Worm (Caenorhabditis elegans) whole organism, mixed stage, embryonic: ENCODE data around the gene zig-6.

Experiments
- M03D4.4 ChIP-seq: sonication (generic microtip); optimal IDR thresholded peaks from 2 replicates; lab custom pipeline; 2017; ENCODE audit warnings: mild to moderate bottlenecking, missing genetic modification characterization, missing compliant biosample characterization
- blmp-1 ChIP-seq: fragments of 150-350 bp; optimal IDR thresholded peaks from 2 replicates; lab custom pipeline; 2014; ENCODE audit warnings: missing biosample characterization, missing genetic modification characterization
- ceh-39 ChIP-seq: fragments of 150-350 bp; optimal IDR thresholded peaks from 2 replicates; lab custom pipeline; 2014; ENCODE audit warnings: missing biosample characterization, missing genetic modification characterization
- ceh-43 ChIP-seq: fragments of 200-800 bp; sonication (Bioruptor generic); optimal IDR thresholded peaks from 2 replicates; lab custom pipeline; 2018; ENCODE audit warnings: mild to moderate bottlenecking, missing genetic modification characterization, moderate library complexity, missing compliant biosample characterization
- ceh-83 ChIP-seq: fragments of 200-800 bp; sonication (Bioruptor generic); optimal IDR thresholded peaks from 2 replicates; lab custom pipeline; 2018; ENCODE audit warnings: mild to moderate bottlenecking, missing genetic modification characterization, missing compliant biosample characterization
- ces-1 ChIP-seq: fragments of 150-350 bp; optimal IDR thresholded peaks from 2 replicates; lab custom pipeline; 2014; ENCODE audit warnings: missing biosample characterization, missing genetic modification reagents, missing genetic modification characterization
- drap-1 ChIP-seq: fragments of 200-800 bp; sonication (Bioruptor generic); optimal IDR thresholded peaks from 3 replicates; lab custom pipeline; 2018; ENCODE audit warnings: mild to moderate bottlenecking, missing genetic modification characterization, missing compliant biosample characterization
- elt-1 ChIP-seq: sonication (generic microtip); optimal IDR thresholded peaks from 2 replicates; lab custom pipeline; 2017; ENCODE audit warnings: missing genetic modification characterization, mild to moderate bottlenecking, missing compliant biosample characterization, antibody characterized with exemption, moderate library complexity, borderline replicate concordance; ENCODE audit not compliant: insufficient read depth
- elt-3 ChIP-seq: fragments of 150-350 bp; optimal IDR thresholded peaks from 2 replicates; lab custom pipeline; 2014; ENCODE audit warnings: missing biosample characterization, missing genetic modification characterization
- flh-1 ChIP-seq: fragments of 200-800 bp; sonication (Bioruptor generic); optimal IDR thresholded peaks from 2 replicates; lab custom pipeline; 2018; ENCODE audit warnings: mild to moderate bottlenecking, missing genetic modification characterization, moderate library complexity, missing compliant biosample characterization
- ham-2 ChIP-seq: fragments of 200-800 bp; sonication (Bioruptor generic); optimal IDR thresholded peaks from 2 replicates; lab custom pipeline; 2018; ENCODE audit warnings: mild to moderate bottlenecking, missing genetic modification characterization, missing compliant biosample characterization
- hlh-1 ChIP-seq: fragments of 150-350 bp; optimal IDR thresholded peaks from 2 replicates; lab custom pipeline; 2014; ENCODE audit warnings: missing biosample characterization, missing genetic modification reagents, missing genetic modification characterization
- lin-13 ChIP-seq: fragments of 150-350 bp; optimal IDR thresholded peaks from 2 replicates; lab custom pipeline; 2014; ENCODE audit warnings: missing biosample characterization, missing genetic modification characterization
- lin-32 ChIP-seq: fragments of 200-800 bp; sonication (Bioruptor generic); optimal IDR thresholded peaks from 2 replicates; lab custom pipeline; 2018; ENCODE audit warnings: mild to moderate bottlenecking, missing genetic modification characterization, missing compliant biosample characterization
- lsy-2 ChIP-seq: fragments of 150-350 bp; optimal IDR thresholded peaks from 2 replicates; lab custom pipeline; 2014; ENCODE audit warnings: missing biosample characterization, missing genetic modification characterization
- mab-5 ChIP-seq: fragments of 150-350 bp; optimal IDR thresholded peaks from 2 replicates; lab custom pipeline; 2014; ENCODE audit warnings: missing biosample characterization, missing genetic modification characterization
- mep-1 ChIP-seq: fragments of 150-350 bp; optimal IDR thresholded peaks from 2 replicates; lab custom pipeline; 2017; ENCODE audit warnings: missing biosample characterization, missing genetic modification reagents, missing genetic modification characterization, inconsistent platforms
- nhr-2 ChIP-seq: fragments of 150-350 bp; optimal IDR thresholded peaks from 2 replicates; lab custom pipeline; 2014; ENCODE audit warnings: missing biosample characterization, missing genetic modification characterization
- nhr-237 ChIP-seq: fragments of 150-350 bp; optimal IDR thresholded peaks from 2 replicates; lab custom pipeline; 2014; ENCODE audit warnings: missing biosample characterization, missing genetic modification characterization
- nhr-76 ChIP-seq: sonication (generic microtip); optimal IDR thresholded peaks from 2 replicates; lab custom pipeline; 2017; ENCODE audit warnings: missing biosample characterization, missing genetic modification characterization
- sem-2 ChIP-seq: fragments of 200-800 bp; sonication (Bioruptor generic); optimal IDR thresholded peaks from 2 replicates; lab custom pipeline; 2018; ENCODE audit warnings: mild to moderate bottlenecking, missing genetic modification characterization, missing compliant biosample characterization
- snpc-4 ChIP-seq: fragments of 150-350 bp; optimal IDR thresholded peaks from 2 replicates; lab custom pipeline; 2014; ENCODE audit warnings: missing biosample characterization, missing genetic modification characterization
- sptf-1 ChIP-seq: sonication (generic microtip); optimal IDR thresholded peaks from 2 replicates; lab custom pipeline; 2017; ENCODE audit warnings: mild to moderate bottlenecking, missing genetic modification characterization, moderate library complexity, missing compliant biosample characterization
- tbx-8 ChIP-seq: fragments of 200-800 bp; sonication (Bioruptor generic); optimal IDR thresholded peaks from 2 replicates; lab custom pipeline; 2018; ENCODE audit warnings: mild to moderate bottlenecking, missing genetic modification characterization, moderate library complexity, missing compliant biosample characterization
- unc-39 ChIP-seq: fragments of 150-350 bp; optimal IDR thresholded peaks from 2 replicates; lab custom pipeline; 2014; ENCODE audit warnings: missing biosample characterization, missing genetic modification characterization
- unc-62 ChIP-seq: fragments of 150-350 bp; optimal IDR thresholded peaks from 2 replicates; lab custom pipeline; 2014; ENCODE audit warnings: missing biosample characterization, missing genetic modification reagents, missing genetic modification characterization
- zip-8 ChIP-seq: fragments of 150-350 bp; optimal IDR thresholded peaks from 2 replicates; lab custom pipeline; 2014; ENCODE audit warnings: missing biosample characterization, missing genetic modification characterization
- ztf-11 ChIP-seq: fragments of 150-350 bp; optimal IDR thresholded peaks from 2 replicates; lab custom pipeline; 2014; ENCODE audit warnings: missing biosample characterization, missing genetic modification characterization

The zig-6 gene

DNA sequence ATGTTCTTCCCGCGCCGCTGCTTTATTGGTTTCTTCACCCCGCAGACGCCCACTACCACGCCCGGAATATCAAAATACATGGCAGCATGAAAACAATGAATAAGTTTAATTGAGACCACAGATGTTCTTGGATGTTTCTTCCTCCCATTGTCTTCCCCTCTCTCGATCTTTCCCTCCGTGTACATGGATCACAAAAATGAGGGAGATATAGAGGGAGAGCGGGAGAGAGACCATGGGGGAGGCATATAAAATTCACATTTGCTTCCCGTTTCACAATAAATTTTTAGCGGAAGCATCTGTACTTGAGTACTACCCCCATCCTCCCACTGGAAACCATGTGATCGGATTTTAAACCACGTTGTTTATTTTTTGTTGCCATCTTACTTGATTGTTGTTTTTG lies 4.5 kb upstream of the zig-6 start:
- no peak for TF ChIP-seq lin-32 (GFP tag; lab: Kevin White, UChicago)
- no peak for TF ChIP-seq sptf-1 (tag; lab: Kevin White, UChicago)
- no peak for TF ChIP-seq unc-39 (tag; lab: Kevin White, UChicago)
- no peak for TF ChIP-seq ces-1 (GFP tag; lab: Kevin White, UChicago)
- no peak for TF ChIP-seq unc-62 (GFP tag; lab: Kevin White, UChicago)
- TF ChIP-seq mab-5 (tag; lab: Kevin White, UChicago) = no peak
- TF ChIP-seq sem-2 (GFP tag; lab: Kevin White, UChicago) = no peak

DNA sequence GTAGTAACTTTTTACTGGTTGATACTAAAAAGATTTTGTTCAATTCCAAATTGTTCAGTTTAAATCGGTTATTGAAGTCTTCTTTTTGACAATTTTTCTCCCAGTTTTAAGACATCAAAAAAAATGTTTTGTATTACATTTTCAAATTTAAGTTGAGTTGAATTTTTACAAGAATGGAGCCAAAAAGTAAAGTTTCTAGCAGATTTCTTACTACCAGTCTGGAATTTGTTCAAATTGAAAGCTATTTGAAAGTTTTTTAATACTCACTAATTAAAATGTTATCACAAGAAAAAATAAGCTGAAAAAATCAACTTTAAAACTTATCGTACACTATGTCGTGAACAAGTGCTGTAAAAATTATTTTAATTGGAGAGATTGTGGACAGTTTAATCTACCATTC lies 1.2 kb upstream of the zig-6 start:
- TF ChIP-seq snpc-4 (tag; lab: Kevin White, UChicago) = no peak
- no peak for TF ChIP-seq ceh-83 (GFP tag; lab: Kevin White, UChicago)
- TF ChIP-seq M03D4.4 (tag; lab: Kevin White, UChicago) = no peak
- no peak for TF ChIP-seq nhr-2 (tag; lab: Kevin White, UChicago)
- TF ChIP-seq unc-39 (tag; lab: Kevin White, UChicago) = no peak
- TF ChIP-seq elt-3 (tag; lab: Kevin White, UChicago) = no peak

DNA sequence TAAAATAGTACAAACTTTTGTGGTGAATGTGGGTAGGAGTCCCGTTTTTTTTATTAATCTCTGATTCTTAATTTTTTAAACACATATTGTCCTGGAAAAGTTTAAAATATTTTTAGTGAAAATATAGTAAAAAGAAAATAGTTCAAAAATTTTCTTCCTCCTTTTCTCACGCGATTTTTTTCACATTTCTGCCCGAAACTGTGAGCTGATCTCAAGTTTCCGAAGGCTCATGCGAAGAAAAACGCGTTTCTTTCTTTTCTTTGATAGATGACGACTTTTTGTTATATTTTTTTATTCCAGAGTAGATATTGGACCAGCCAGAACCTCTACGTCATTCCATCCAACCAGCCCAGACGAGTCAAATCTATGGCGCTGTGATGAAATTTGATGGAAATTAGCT lies 4.9 kb downstream of the zig-6 start, which contains the start of gene T03G11.9:
TSS of gene T03G11.9 (plus strand) at position 301 of the 400 bp plus-strand sequence.
- TF ChIP-seq ceh-43 = no peak
- no peak for TF ChIP-seq mep-1 (tag; lab: Kevin White, UChicago)

DNA sequence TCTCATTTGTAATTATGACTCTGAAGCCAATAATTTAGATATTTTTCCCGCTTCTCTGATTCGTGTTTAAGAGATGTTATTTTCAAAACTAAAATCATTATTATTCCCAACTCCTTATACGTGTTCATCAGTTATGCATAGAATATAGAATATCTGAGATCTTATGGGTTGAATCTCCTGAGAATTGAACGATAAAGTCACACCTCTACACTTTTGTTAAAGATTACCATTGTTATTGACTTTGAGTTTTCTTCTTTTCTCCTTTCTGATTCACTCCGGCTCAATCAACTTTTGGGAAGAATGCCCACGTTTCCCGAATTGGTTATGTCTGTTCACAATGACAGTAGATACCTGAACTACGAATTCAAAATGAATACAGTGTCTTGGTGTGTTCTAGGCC lies 9.0 kb downstream of the zig-6 start, which contains the start of gene sru-48:
TSS of gene sru-48 (plus strand) at position 301 of the 400 bp plus-strand sequence.
- TF ChIP-seq sptf-1 (tag; lab: Kevin White, UChicago) = no peak
- no peak for TF ChIP-seq ztf-11 (tag; lab: Kevin White, UChicago)
- TF ChIP-seq nhr-2 (tag; lab: Kevin White, UChicago) = no peak
- TF ChIP-seq ceh-39 (tag; lab: Kevin White, UChicago) = no peak

DNA sequence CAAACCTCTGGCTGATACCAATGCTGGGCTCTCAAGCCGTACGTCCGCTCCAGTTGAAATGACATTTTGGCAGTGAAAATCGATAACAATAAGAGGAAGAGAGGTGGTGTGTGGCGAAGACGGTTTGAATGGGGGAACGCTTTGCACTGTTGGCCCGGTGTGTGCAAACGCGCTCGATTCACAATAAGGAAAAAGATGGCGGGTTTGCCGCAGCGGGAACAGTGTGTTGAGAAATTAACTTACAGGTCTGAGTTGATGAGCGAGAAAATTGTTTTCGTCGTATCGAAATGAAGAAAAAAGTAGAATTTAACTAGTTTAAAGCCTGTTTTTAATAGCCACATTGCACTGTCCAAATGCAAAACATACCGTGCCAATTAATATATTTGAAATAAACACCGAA lies 9.8 kb downstream of the zig-6 start, which contains the start of gene metl-9:
TSS of gene metl-9 (minus strand) at position 101 of the 400 bp plus-strand sequence.
- peak; percentile 19 for TF ChIP-seq mep-1 (tag; lab: Kevin White, UChicago)
- no peak for TF ChIP-seq ztf-11 (tag; lab: Kevin White, UChicago)
- TF ChIP-seq lin-13 (tag; lab: Kevin White, UChicago) = no peak

DNA sequence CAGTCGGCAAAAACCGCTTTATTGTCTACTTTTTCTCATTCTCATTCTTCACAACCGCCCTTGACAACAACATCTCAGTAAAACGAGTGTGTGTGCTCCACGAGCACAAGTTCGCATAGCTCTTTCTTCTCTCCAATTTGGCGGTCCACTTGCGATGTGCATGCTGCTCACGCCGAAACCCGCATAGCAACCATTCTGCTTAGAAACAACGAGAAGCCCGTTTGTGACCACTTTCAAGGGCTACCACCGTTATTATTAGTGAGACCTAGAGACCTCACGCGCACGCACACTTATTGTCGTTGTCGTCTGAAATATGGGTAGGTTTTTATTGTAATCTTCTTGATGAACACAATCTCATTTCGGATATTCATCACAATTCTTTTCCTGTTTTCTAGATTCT lies 14.6 kb downstream of the zig-6 start, which contains the start of gene zchc-1A:
TSS of gene zchc-1A (plus strand) at position 114 of the 400 bp plus-strand sequence.
- TF ChIP-seq elt-1 (tag; lab: Kevin White, UChicago) (no peak), ceh-43 (no peak), hlh-1 (tag; lab: Kevin White, UChicago) (no peak), flh-1 (GFP tag; lab: Kevin White, UChicago) (no peak)

DNA sequence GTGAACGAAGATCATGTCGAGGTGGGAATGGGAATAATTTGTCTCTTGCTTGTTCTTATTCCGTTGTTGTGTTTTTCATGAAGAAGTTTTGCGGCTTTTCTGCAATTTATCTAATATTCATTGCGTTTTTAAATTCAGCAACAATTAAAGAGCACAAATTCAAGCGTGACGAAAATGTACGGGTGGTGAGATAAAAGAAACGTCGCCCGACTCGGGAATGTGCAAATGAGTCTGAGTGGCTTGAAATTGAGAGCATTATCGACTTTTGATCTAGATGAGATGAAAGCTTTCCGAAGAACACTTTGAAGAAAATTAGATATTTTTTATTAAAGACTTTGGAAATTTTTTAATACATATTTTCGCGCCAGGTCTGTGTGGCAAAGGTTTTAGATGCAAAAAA lies 17.8 kb downstream of the zig-6 start, which contains the start of gene T03G11.10:
TSS of gene T03G11.10 (minus strand) at position 101 of the 400 bp plus-strand sequence.
- no peak for TF ChIP-seq mab-5 (tag; lab: Kevin White, UChicago)
- no peak for TF ChIP-seq elt-1 (tag; lab: Kevin White, UChicago)
- no peak for TF ChIP-seq drap-1
- TF ChIP-seq blmp-1 (tag; lab: Kevin White, UChicago) = no peak
- TF ChIP-seq nhr-76 = no peak
- no peak for TF ChIP-seq lsy-2 (tag; lab: Kevin White, UChicago)
- TF ChIP-seq ham-2 (GFP tag; lab: Kevin White, UChicago) = no peak
- no peak for TF ChIP-seq M03D4.4 (tag; lab: Kevin White, UChicago)
- TF ChIP-seq hlh-1 (tag; lab: Kevin White, UChicago) = no peak
- TF ChIP-seq unc-39 (tag; lab: Kevin White, UChicago) = no peak
- TF ChIP-seq nhr-237 (tag; lab: Kevin White, UChicago) = no peak
- TF ChIP-seq unc-62 (GFP tag; lab: Kevin White, UChicago) = no peak
- TF ChIP-seq tbx-8 = no peak
- TF ChIP-seq ceh-83 (GFP tag; lab: Kevin White, UChicago) = no peak
- TF ChIP-seq ces-1 (GFP tag; lab: Kevin White, UChicago) = no peak
- no peak for TF ChIP-seq ztf-11 (tag; lab: Kevin White, UChicago)
- TF ChIP-seq zip-8 (tag; lab: Kevin White, UChicago) = no peak
- TF ChIP-seq, all 35 proteins: peak for 0
